Fruit fly (Drosophila melanogaster) whole organism, embryonic: Measurements from ENCODE around the gene atl.

Experiments
- Ada2b ChIP-seq: fragments of 200-800 bp; sonication (Bioruptor generic); IDR thresholded peaks from 2 replicates; pipeline ENCODE4 v1.3.6; 2022; ENCODE audit warnings: missing biosample characterization, missing genetic modification characterization
- Atf-2 ChIP-seq: fragments of 200-800 bp; sonication (Bioruptor generic); optimal IDR thresholded peaks from 2 replicates; lab custom pipeline; 2016; ENCODE audit warnings: missing biosample characterization, missing genetic modification characterization
- Awh ChIP-seq: fragments of 200-800 bp; sonication (Bioruptor generic); IDR thresholded peaks from 2 replicates; pipeline ENCODE4, ENCODE4 v1.3.6; 2022; ENCODE audit warnings: missing biosample characterization, missing genetic modification characterization
- Bdp1 ChIP-seq: fragments of 200-800 bp; sonication (Bioruptor generic); optimal IDR thresholded peaks from 3 replicates; lab custom pipeline; 2016; ENCODE audit warnings: missing biosample characterization, missing genetic modification characterization
- Blimp-1 ChIP-seq: fragments of 200-800 bp; sonication (Bioruptor generic); optimal IDR thresholded peaks from 3 replicates; lab custom pipeline; 2018; ENCODE audit warnings: missing biosample characterization, missing genetic modification characterization, mild to moderate bottlenecking, moderate library complexity, missing genetic modification reagents
- CG10366 ChIP-seq: fragments of 200-800 bp; sonication (Bioruptor generic); IDR thresholded peaks from 2 replicates; pipeline ENCODE4 v1.3.6; 2022; ENCODE audit warnings: missing biosample characterization, missing genetic modification characterization
- CG10431 ChIP-seq: fragments of 200-800 bp; sonication (Bioruptor generic); optimal IDR thresholded peaks from 3 replicates; lab custom pipeline; 2018; ENCODE audit warnings: missing biosample characterization, mild to moderate bottlenecking, missing genetic modification characterization
- CG10565 ChIP-seq: fragments of 200-800 bp; sonication (Bioruptor generic); optimal IDR thresholded peaks from 3 replicates; lab custom pipeline; 2016; ENCODE audit warnings: missing biosample characterization, mild to moderate bottlenecking, missing genetic modification characterization
- CG11398 ChIP-seq: fragments of 200-800 bp; sonication (Bioruptor generic); optimal IDR thresholded peaks from 2 replicates; lab custom pipeline; 2016; ENCODE audit warnings: missing biosample characterization, missing genetic modification characterization
- CG11504 ChIP-seq: fragments of 200-800 bp; sonication (Bioruptor generic); optimal IDR thresholded peaks from 3 replicates; lab custom pipeline; 2019; ENCODE audit warnings: missing biosample characterization, mild to moderate bottlenecking, missing genetic modification characterization, moderate library complexity
- CG12104 ChIP-seq: fragments of 200-800 bp; sonication (Bioruptor generic); optimal IDR thresholded peaks from 3 replicates; lab custom pipeline; 2016; ENCODE audit warnings: missing biosample characterization, missing genetic modification characterization
- CG12299 ChIP-seq: fragments of 200-800 bp; sonication (Bioruptor generic); optimal IDR thresholded peaks from 2 replicates; lab custom pipeline; 2018; ENCODE audit warnings: missing biosample characterization, mild to moderate bottlenecking, missing genetic modification characterization
- CG13624 ChIP-seq: fragments of 200-800 bp; sonication (Bioruptor generic); optimal IDR thresholded peaks from 2 replicates; lab custom pipeline; 2016; ENCODE audit warnings: missing biosample characterization, missing genetic modification characterization
- CG1792 ChIP-seq: fragments of 200-800 bp; sonication (Bioruptor generic); optimal IDR thresholded peaks from 2 replicates; lab custom pipeline; 2016; ENCODE audit warnings: missing biosample characterization, missing genetic modification characterization
- CG18619 ChIP-seq: fragments of 200-800 bp; sonication (Bioruptor generic); optimal IDR thresholded peaks from 3 replicates; lab custom pipeline; 2017; ENCODE audit warnings: missing biosample characterization, mild to moderate bottlenecking, missing genetic modification characterization
- CG2678 ChIP-seq: fragments of 200-800 bp; sonication (Bioruptor generic); optimal IDR thresholded peaks from 3 replicates; lab custom pipeline; 2019; ENCODE audit warnings: missing biosample characterization, mild to moderate bottlenecking, missing genetic modification characterization, moderate library complexity
- CG32532 ChIP-seq: fragments of 200-800 bp; sonication (Bioruptor generic); IDR thresholded peaks from 2 replicates; pipeline ENCODE4 v1.3.6; 2022; ENCODE audit warnings: missing biosample characterization, missing genetic modification characterization
- CG4360 ChIP-seq: fragments of 200-800 bp; sonication (Bioruptor generic); IDR thresholded peaks from 2 replicates; pipeline ENCODE4 v1.3.6; 2022; ENCODE audit warnings: missing biosample characterization, missing genetic modification characterization
- CG5180 ChIP-seq: fragments of 200-800 bp; sonication (Bioruptor generic); optimal IDR thresholded peaks from 3 replicates; lab custom pipeline; 2017; ENCODE audit warnings: missing biosample characterization, missing genetic modification characterization, mild to moderate bottlenecking, moderate library complexity, missing genetic modification reagents
- CG5245 ChIP-seq: fragments of 200-800 bp; sonication (Bioruptor generic); optimal IDR thresholded peaks from 3 replicates; lab custom pipeline; 2016; ENCODE audit warnings: missing biosample characterization, missing genetic modification characterization
- CG7786 ChIP-seq: fragments of 200-800 bp; sonication (Bioruptor generic); optimal IDR thresholded peaks from 2 replicates; lab custom pipeline; 2016; ENCODE audit warnings: missing biosample characterization, missing genetic modification characterization
- CG8944 ChIP-seq: fragments of 200-800 bp; sonication (Bioruptor generic); optimal IDR thresholded peaks from 3 replicates; lab custom pipeline; 2016; ENCODE audit warnings: missing biosample characterization, missing genetic modification characterization
- Dll ChIP-seq: fragments of 200-800 bp; sonication (Bioruptor generic); IDR thresholded peaks from 4 replicates; pipeline ENCODE4 v1.3.6; 2022; ENCODE audit warnings: missing biosample characterization, missing genetic modification characterization; ENCODE audit not compliant: partially characterized antibody
- Fer3 ChIP-seq: fragments of 200-800 bp; sonication (Bioruptor generic); optimal IDR thresholded peaks from 2 replicates; lab custom pipeline; 2018; ENCODE audit warnings: missing biosample characterization, mild to moderate bottlenecking, missing genetic modification characterization, moderate library complexity
- Gsc ChIP-seq: fragments of 200-800 bp; sonication (Bioruptor generic); IDR thresholded peaks from 2 replicates; pipeline ENCODE4 v1.3.6; 2022; ENCODE audit warnings: missing biosample characterization, missing genetic modification characterization
- H2.0 ChIP-seq: fragments of 200-800 bp; sonication (Bioruptor generic); IDR thresholded peaks from 2 replicates; pipeline ENCODE4 v1.3.6; 2022; ENCODE audit warnings: missing biosample characterization, missing genetic modification characterization
- HLHmδ ChIP-seq: fragments of 200-800 bp; sonication (Bioruptor generic); optimal IDR thresholded peaks from 2 replicates; lab custom pipeline; 2018; ENCODE audit warnings: missing biosample characterization, mild to moderate bottlenecking, missing genetic modification characterization, moderate library complexity
- Hr3 ChIP-seq: fragments of 200-800 bp; sonication (Bioruptor generic); optimal IDR thresholded peaks from 3 replicates; lab custom pipeline; 2016; ENCODE audit warnings: missing biosample characterization, missing genetic modification characterization
- Hr78 ChIP-seq, 2 experiments: fragments of 200-800 bp in 1 of 2; fragments of >200 bp in 1 of 2; sonication (Bioruptor generic) in 1 of 2; optimal IDR thresholded peaks; 2 replicates each; lab custom pipeline; 2017 to 2019; ENCODE audit warnings: missing biosample characterization in 2 of 2, missing genetic modification characterization in 2 of 2, mild to moderate bottlenecking in 1 of 2, moderate library complexity in 1 of 2
- Hsf ChIP-seq: fragments of 200-800 bp; sonication (Bioruptor generic); optimal IDR thresholded peaks from 3 replicates; lab custom pipeline; 2016; ENCODE audit warnings: missing biosample characterization, missing genetic modification characterization
- Mes4 ChIP-seq: fragments of 200-800 bp; sonication (Bioruptor generic); optimal IDR thresholded peaks from 2 replicates; lab custom pipeline; 2016; ENCODE audit warnings: missing biosample characterization, missing genetic modification characterization
- NfI ChIP-seq: fragments of 200-800 bp; sonication (Bioruptor generic); optimal IDR thresholded peaks from 3 replicates; lab custom pipeline; 2018; ENCODE audit warnings: missing biosample characterization, mild to moderate bottlenecking, missing genetic modification characterization, moderate library complexity
- Oaz ChIP-seq: fragments of 200-800 bp; sonication (Bioruptor generic); IDR thresholded peaks from 2 replicates; pipeline ENCODE4 v1.3.6; 2022; ENCODE audit warnings: missing biosample characterization, missing genetic modification characterization
- Side ChIP-seq: fragments of 200-800 bp; sonication (Bioruptor generic); optimal IDR thresholded peaks from 2 replicates; lab custom pipeline; 2016; ENCODE audit warnings: missing biosample characterization, missing genetic modification characterization
- TFAM ChIP-seq: fragments of 200-800 bp; sonication (Bioruptor generic); optimal IDR thresholded peaks from 2 replicates; lab custom pipeline; 2017; ENCODE audit warnings: missing biosample characterization, missing genetic modification characterization, inconsistent platforms
- Usf ChIP-seq: fragments of 200-800 bp; sonication (Bioruptor generic); optimal IDR thresholded peaks from 2 replicates; lab custom pipeline; 2017; ENCODE audit warnings: missing genotype, missing biosample characterization, missing genetic modification characterization
- chinmo ChIP-seq: fragments of 200-800 bp; sonication (Bioruptor generic); IDR thresholded peaks from 4 replicates; pipeline ENCODE4 v1.3.6; 2022; ENCODE audit warnings: missing biosample characterization, missing genetic modification characterization; ENCODE audit not compliant: partially characterized antibody
- chn ChIP-seq: fragments of 200-800 bp; sonication (Bioruptor generic); optimal IDR thresholded peaks from 2 replicates; lab custom pipeline; 2016; ENCODE audit warnings: missing biosample characterization, missing genetic modification characterization
- ci ChIP-seq: fragments of 200-800 bp; sonication (Bioruptor generic); IDR thresholded peaks from 3 replicates; pipeline ENCODE4 v1.3.6; 2022; ENCODE audit warnings: missing biosample characterization, missing genetic modification characterization
- dan ChIP-seq: fragments of 200-800 bp; sonication (Bioruptor generic); IDR thresholded peaks from 2 replicates; pipeline ENCODE4 v1.3.6; 2022; ENCODE audit warnings: missing biosample characterization, missing genetic modification characterization
- dimm ChIP-seq: fragments of 200-800 bp; sonication (Bioruptor generic); IDR thresholded peaks from 2 replicates; pipeline ENCODE4 v1.3.6; 2022; ENCODE audit warnings: missing biosample characterization, missing genetic modification characterization
- fd96Cb ChIP-seq: fragments of 200-800 bp; sonication (Bioruptor generic); optimal IDR thresholded peaks from 2 replicates; lab custom pipeline; 2018; ENCODE audit warnings: missing biosample characterization, mild to moderate bottlenecking, missing genetic modification characterization, moderate library complexity
- jing ChIP-seq: fragments of 200-800 bp; sonication (Bioruptor generic); optimal IDR thresholded peaks from 2 replicates; lab custom pipeline; 2018; ENCODE audit warnings: missing biosample characterization, mild to moderate bottlenecking, missing genetic modification characterization
- pita ChIP-seq: fragments of 200-800 bp; sonication (Bioruptor generic); optimal IDR thresholded peaks from 2 replicates; lab custom pipeline; 2017; ENCODE audit warnings: missing biosample characterization, mild to moderate bottlenecking, missing genetic modification characterization
- sisA ChIP-seq: fragments of 200-800 bp; sonication (Bioruptor generic); IDR thresholded peaks from 2 replicates; pipeline ENCODE4 v1.3.6; 2022; ENCODE audit warnings: missing biosample characterization, missing genetic modification characterization
- slbo ChIP-seq: fragments of 200-800 bp; sonication (Bioruptor generic); IDR thresholded peaks from 2 replicates; pipeline ENCODE4 v1.3.6; 2022; ENCODE audit warnings: missing biosample characterization, missing genetic modification characterization
- sob ChIP-seq: fragments of 200-800 bp; sonication (Bioruptor generic); IDR thresholded peaks from 2 replicates; pipeline ENCODE4 v1.3.6; 2022; ENCODE audit warnings: missing biosample characterization, missing genetic modification characterization
- tap ChIP-seq: fragments of 200-800 bp; optimal IDR thresholded peaks from 3 replicates; lab custom pipeline; 2019; ENCODE audit warnings: missing biosample characterization, mild to moderate bottlenecking, missing genetic modification characterization, moderate library complexity
- yki ChIP-seq: fragments of >200 bp; optimal IDR thresholded peaks from 3 replicates; lab custom pipeline; 2018
- zf30C ChIP-seq: fragments of 200-800 bp; sonication (Bioruptor generic); optimal IDR thresholded peaks from 3 replicates; lab custom pipeline; 2018; ENCODE audit warnings: missing biosample characterization, mild to moderate bottlenecking, missing genetic modification characterization
- zfh2 ChIP-seq: fragments of 200-800 bp; sonication (Bioruptor generic); optimal IDR thresholded peaks from 2 replicates; lab custom pipeline; 2016; ENCODE audit warnings: missing biosample characterization, missing genetic modification characterization

Gene atl

DNA sequence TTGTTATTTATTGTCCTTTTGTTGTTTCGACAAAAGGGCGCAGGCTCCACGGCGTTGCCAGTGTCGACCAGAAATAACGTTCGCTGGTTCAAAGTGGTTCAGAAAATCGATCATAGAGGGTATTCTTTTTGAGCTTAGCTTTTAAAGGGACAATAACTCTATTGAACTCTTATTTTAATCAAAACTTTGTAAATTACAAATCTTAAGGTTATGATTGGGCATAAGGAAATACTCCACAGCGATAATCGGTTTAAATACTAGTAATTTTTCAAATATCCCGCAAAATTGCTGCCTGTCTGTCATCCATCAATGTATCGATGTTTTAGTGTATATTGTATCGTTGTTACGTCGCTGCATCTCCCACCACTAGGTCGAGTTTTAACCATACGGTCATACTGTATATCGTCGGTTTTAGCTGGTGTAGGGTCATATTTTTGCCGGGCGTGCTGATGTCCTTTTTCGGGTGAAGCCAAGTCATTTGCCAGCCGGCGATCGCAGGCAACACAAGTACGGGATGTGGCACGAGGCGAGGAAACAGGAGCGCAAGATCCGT is 29.4 kb downstream of the atl start, which contains the start of the genes CG31125 and CG6695 (continued):
- TF ChIP-seq Awh (no peak), chn (GFP tag; lab: Kevin White, UChicago) (peak; percentile 72), CG10431 (GFP tag; lab: Kevin White, UChicago) (no peak), CG13624 (GFP tag; lab: Kevin White, UChicago) (peak; percentile 68), CG8944 (GFP tag; lab: Kevin White, UChicago) (peak; percentile 49), CG2678 (no peak), sisA (GFP tag; lab: Robert Waterston, UW) (peak; percentile 22; the same call in 1 of the 2 replicates), CG11504 (tag; lab: Kevin White, UChicago) (no peak), CG5180 (GFP tag; lab: Kevin White, UChicago) (no peak), CG10565 (GFP tag; lab: Kevin White, UChicago) (no peak), pita (GFP tag; lab: Kevin White, UChicago) (no peak), Side (GFP tag; lab: Kevin White, UChicago) (peak; percentile 61), Ada2b (GFP tag; lab: Robert Waterston, UW) (no peak), Fer3 (tag; lab: Kevin White, UChicago) (no peak), sob (GFP tag; lab: Robert Waterston, UW) (peak; percentile 56), CG18619 (GFP tag; lab: Kevin White, UChicago) (peak; percentile 35), Blimp-1 (GFP tag; lab: Kevin White, UChicago) (no peak), CG1792 (GFP tag; lab: Kevin White, UChicago) (no peak), CG12299 (no peak), yki (no peak), HLHmδ (GFP tag; lab: Kevin White, UChicago) (no peak), H2.0 (GFP tag; lab: Robert Waterston, UW) (peak; percentile 20; the same call in 1 of the 2 replicates), tap (no peak), fd96Cb (tag; lab: Kevin White, UChicago) (no peak), Dll (GFP tag; lab: Robert Waterston, UW) (peak; percentile 82), Mes4 (peak; percentile 0), Usf (GFP tag; lab: Kevin White, UChicago) (no peak), chinmo (GFP tag; lab: Robert Waterston, UW) (peak; percentile 77; the same call in 1 of the 4 replicates), NfI (peak; percentile 5), CG5245 (no peak), CG12104 (GFP tag; lab: Kevin White, UChicago) (peak; percentile 22), dimm (GFP tag; lab: Robert Waterston, UW) (no peak), ci (0 out of 3 replicates have a peak, but pooled peaks have one; percentile 53), Hr78 (GFP tag; optimal IDR thresholded peaks at IDR 0.05; lab: Kevin White, UChicago) (no peak), dan (GFP tag; lab: Robert Waterston, UW) (no peak), jing (GFP tag; lab: Kevin White, UChicago) (no peak), TFAM (GFP tag; lab: Kevin White, UChicago) (no peak), CG7786 (GFP tag; lab: Kevin White, UChicago) (peak; percentile 71), CG4360 (GFP tag; lab: Robert Waterston, UW) (no peak), Bdp1 (peak; percentile 25), zfh2 (GFP tag; lab: Kevin White, UChicago) (peak; percentile 77), Atf-2 (GFP tag; lab: Kevin White, UChicago) (peak; percentile 62), CG32532 (peak; percentile 56; the same call in 1 of the 2 replicates), zf30C (GFP tag; lab: Kevin White, UChicago) (no peak), CG11398 (GFP tag; lab: Kevin White, UChicago) (no peak), Gsc (GFP tag; lab: Robert Waterston, UW) (no peak), Oaz (GFP tag; lab: Robert Waterston, UW) (no peak), slbo (GFP tag; lab: Robert Waterston, UW) (peak; percentile 67), CG10366 (peak; percentile 28; the same call in 1 of the 2 replicates), Hsf (GFP tag; lab: Kevin White, UChicago) (peak; percentile 49), Hr3 (GFP tag; lab: Kevin White, UChicago) (peak; percentile 33)
